Worm (Caenorhabditis elegans) whole organism, L3 larva: ENCODE data around the gene F23H12.10.

ENCODE experiments used
- R02D3.7 ChIP-seq: fragments of 150-350 bp; optimal IDR thresholded peaks from 2 replicates; lab custom pipeline; 2014; ENCODE audit warnings: missing biosample characterization, missing genetic modification characterization
- ZK546.5 ChIP-seq: sonication (generic microtip); optimal IDR thresholded peaks from 2 replicates; lab custom pipeline; 2017; ENCODE audit warnings: missing biosample characterization, missing genetic modification characterization
- ama-1 ChIP-seq: fragments of 150-350 bp; optimal IDR thresholded peaks from 2 replicates; lab custom pipeline; 2018
- ceh-28 ChIP-seq: fragments of 150-350 bp; optimal IDR thresholded peaks from 2 replicates; lab custom pipeline; 2014; ENCODE audit warnings: missing biosample characterization, missing genetic modification reagents, missing genetic modification characterization
- ceh-82 ChIP-seq: fragments of 150-350 bp; optimal IDR thresholded peaks from 2 replicates; lab custom pipeline; 2014; ENCODE audit warnings: missing biosample characterization, missing genetic modification characterization
- ceh-9 ChIP-seq: sonication (generic microtip); optimal IDR thresholded peaks from 2 replicates; lab custom pipeline; 2018; ENCODE audit warnings: missing biosample characterization, missing genetic modification characterization
- daf-12 ChIP-seq: fragments of 150-350 bp; optimal IDR thresholded peaks from 2 replicates; lab custom pipeline; 2014; ENCODE audit warnings: missing biosample characterization, missing genetic modification reagents, missing genetic modification characterization
- elt-1 ChIP-seq: fragments of 150-350 bp; optimal IDR thresholded peaks from 2 replicates; lab custom pipeline; 2014; ENCODE audit warnings: missing biosample characterization, missing genetic modification characterization
- elt-2 ChIP-seq: sonication (generic microtip); optimal IDR thresholded peaks from 2 replicates; lab custom pipeline; 2016; ENCODE audit warnings: missing genetic modification reagents, mild to moderate bottlenecking, missing genetic modification characterization, missing compliant biosample characterization
- elt-3 ChIP-seq, 3 experiments: fragments of 150-350 bp in 1 of 3; sonication (generic microtip) in 2 of 3; optimal IDR thresholded peaks; 2 replicates in 2 of 3; 4 replicates in 1 of 3; lab custom pipeline; 2014 to 2017; ENCODE audit warnings: missing biosample characterization in 3 of 3, missing genetic modification characterization in 3 of 3
- fkh-10 ChIP-seq: sonication (generic microtip); optimal IDR thresholded peaks from 2 replicates; lab custom pipeline; 2017; ENCODE audit warnings: missing biosample characterization, missing genetic modification reagents, missing genetic modification characterization
- fkh-2 ChIP-seq: fragments of 150-350 bp; optimal IDR thresholded peaks from 2 replicates; lab custom pipeline; 2014; ENCODE audit warnings: missing biosample characterization, missing genetic modification reagents, missing genetic modification characterization
- fos-1 ChIP-seq: fragments of 150-350 bp; optimal IDR thresholded peaks from 2 replicates; lab custom pipeline; 2014; ENCODE audit warnings: missing biosample characterization, missing genetic modification characterization
- hmg-11 ChIP-seq: sonication (generic microtip); optimal IDR thresholded peaks from 2 replicates; lab custom pipeline; 2016; ENCODE audit warnings: missing genetic modification characterization, missing compliant biosample characterization
- lin-15B ChIP-seq: fragments of 150-350 bp; optimal IDR thresholded peaks from 2 replicates; lab custom pipeline; 2014; ENCODE audit warnings: missing biosample characterization, missing genetic modification characterization
- lin-39 ChIP-seq: fragments of 150-350 bp; optimal IDR thresholded peaks from 2 replicates; lab custom pipeline; 2018; ENCODE audit warnings: missing biosample characterization, missing genetic modification reagents, missing genetic modification characterization
- lsy-12 ChIP-seq: sonication (generic microtip); optimal IDR thresholded peaks from 2 replicates; lab custom pipeline; 2016; ENCODE audit warnings: mild to moderate bottlenecking, missing genetic modification characterization, missing compliant biosample characterization
- mdl-1 ChIP-seq: fragments of 150-350 bp; optimal IDR thresholded peaks from 2 replicates; lab custom pipeline; 2014; ENCODE audit warnings: missing biosample characterization, missing genetic modification characterization
- mml-1 ChIP-seq: fragments of 150-350 bp; sonication (generic microtip); optimal IDR thresholded peaks from 3 replicates; lab custom pipeline; 2014; ENCODE audit warnings: missing biosample characterization, missing genetic modification characterization
- nfya-1 ChIP-seq: sonication (generic microtip); optimal IDR thresholded peaks from 2 replicates; lab custom pipeline; 2017; ENCODE audit warnings: missing genetic modification characterization, mild to moderate bottlenecking, missing compliant biosample characterization, antibody characterized with exemption, moderate library complexity; ENCODE audit not compliant: insufficient read depth
- nhr-12 ChIP-seq: fragments of 150-350 bp; optimal IDR thresholded peaks from 2 replicates; lab custom pipeline; 2014; ENCODE audit warnings: missing biosample characterization, missing genetic modification characterization
- nhr-23 ChIP-seq: fragments of 150-350 bp; optimal IDR thresholded peaks from 2 replicates; lab custom pipeline; 2014; ENCODE audit warnings: missing biosample characterization, missing genetic modification reagents, missing genetic modification characterization
- nhr-25 ChIP-seq: sonication (generic microtip); optimal IDR thresholded peaks from 2 replicates; lab custom pipeline; 2017; ENCODE audit warnings: missing biosample characterization, missing genetic modification characterization
- nhr-67 ChIP-seq: fragments of 150-350 bp; optimal IDR thresholded peaks from 2 replicates; lab custom pipeline; 2014; ENCODE audit warnings: missing biosample characterization, missing genetic modification characterization
- nhr-76 ChIP-seq: fragments of 150-350 bp; sonication (generic microtip); optimal IDR thresholded peaks from 5 replicates; lab custom pipeline; 2014; ENCODE audit warnings: missing biosample characterization, missing genetic modification characterization
- pha-4 ChIP-seq: fragments of 150-350 bp; optimal IDR thresholded peaks from 2 replicates; lab custom pipeline; 2014; ENCODE audit warnings: missing biosample characterization, missing genetic modification reagents, missing genetic modification characterization
- pqm-1 ChIP-seq: fragments of 150-350 bp; optimal IDR thresholded peaks from 2 replicates; lab custom pipeline; 2017; ENCODE audit warnings: missing biosample characterization, missing genetic modification characterization, inconsistent platforms
- sea-2 ChIP-seq: fragments of 150-350 bp; sonication (generic microtip); optimal IDR thresholded peaks from 4 replicates; lab custom pipeline; 2014; ENCODE audit warnings: missing biosample characterization, missing genetic modification reagents, missing genetic modification characterization
- skn-1 ChIP-seq: fragments of 150-350 bp; optimal IDR thresholded peaks from 2 replicates; lab custom pipeline; 2014; ENCODE audit warnings: missing biosample characterization, missing genetic modification characterization
- snpc-4 ChIP-seq: fragments of 150-350 bp; optimal IDR thresholded peaks from 2 replicates; lab custom pipeline; 2014; ENCODE audit warnings: missing biosample characterization, missing genetic modification characterization
- tbx-2 ChIP-seq: sonication (generic microtip); optimal IDR thresholded peaks from 2 replicates; lab custom pipeline; 2016; ENCODE audit warnings: mild to moderate bottlenecking, missing genetic modification characterization, missing compliant biosample characterization
- zag-1 ChIP-seq: fragments of 150-350 bp; optimal IDR thresholded peaks from 2 replicates; lab custom pipeline; 2014; ENCODE audit warnings: missing biosample characterization, missing genetic modification characterization
- ztf-11 ChIP-seq: fragments of 150-350 bp; optimal IDR thresholded peaks from 2 replicates; lab custom pipeline; 2014; ENCODE audit warnings: missing biosample characterization, missing genetic modification characterization
- ztf-4 ChIP-seq: fragments of 150-350 bp; optimal IDR thresholded peaks from 2 replicates; lab custom pipeline; 2014; ENCODE audit warnings: missing biosample characterization, missing genetic modification characterization

The F23H12.10 gene

ce11 chrV:12412321-12412720 is 38.3 kb upstream of the F23H12.10 start:
- TF ChIP-seq ceh-28 (tag; lab: Kevin White, UChicago) (no peak), nhr-76 (tag; lab: Kevin White, UChicago) (no peak), mdl-1 (tag; lab: Kevin White, UChicago) (no peak), hmg-11 (no peak), snpc-4 (tag; lab: Kevin White, UChicago) (no peak), ztf-11 (tag; lab: Kevin White, UChicago) (no peak)

ce11 chrV:12411909-12412308 is 37.8 kb upstream of the F23H12.10 start, which contains the start of gene cdr-7:
Gene cdr-7, minus strand, starts transcription at chrV:12412113.
- TF ChIP-seq R02D3.7 (tag; lab: Kevin White, UChicago) (no peak), nhr-12 (tag; lab: Kevin White, UChicago) (no peak), fkh-2 (no peak), elt-3 (tag; optimal IDR thresholded peaks at IDR 0.05; lab: Kevin White, UChicago) (peak in 1 of 3 experiments; percentile 45), ztf-11 (tag; lab: Kevin White, UChicago) (no peak), elt-2 (tag; lab: Kevin White, UChicago) (no peak), ama-1 (no peak), nhr-25 (tag; lab: Kevin White, UChicago) (peak; percentile 41), elt-1 (tag; lab: Kevin White, UChicago) (peak; percentile 89)

ce11 chrV:12410416-12411001 is 36.4 kb upstream of the F23H12.10 start, which contains the start of gene hrg-2:
Gene hrg-2, minus strand, starts transcription at chrV:12410513.
- TF ChIP-seq lin-39 (tag; lab: Kevin White, UChicago) (no peak), mml-1 (tag; lab: Kevin White, UChicago) (no peak), snpc-4 (tag; lab: Kevin White, UChicago) (no peak), nhr-25 (tag; lab: Kevin White, UChicago) (no peak), pqm-1 (tag; lab: Kevin White, UChicago) (no peak), sea-2 (GFP tag; lab: Kevin White, UChicago) (no peak), ceh-82 (tag; lab: Kevin White, UChicago) (no peak), nfya-1 (tag; lab: Kevin White, UChicago) (no peak), ztf-11 (tag; lab: Kevin White, UChicago) (no peak), hmg-11 (no peak), skn-1 (tag; lab: Kevin White, UChicago) (no peak), nhr-23 (tag; lab: Kevin White, UChicago) (no peak), lsy-12 (no peak), nhr-67 (no peak)

ce11 chrV:12408996-12409395 is 34.9 kb upstream of the F23H12.10 start:
- TF ChIP-seq pha-4 (tag; lab: Kevin White, UChicago) (peak; percentile 62), ZK546.5 (tag; lab: Kevin White, UChicago) (no peak), elt-2 (tag; lab: Kevin White, UChicago) (peak; percentile 6), pqm-1 (tag; lab: Kevin White, UChicago) (peak; percentile 1), sea-2 (GFP tag; lab: Kevin White, UChicago) (no peak), nhr-67 (no peak), R02D3.7 (tag; lab: Kevin White, UChicago) (no peak), elt-3 (tag; optimal IDR thresholded peaks at IDR 0.05; lab: Kevin White, UChicago) (no peak), skn-1 (tag; lab: Kevin White, UChicago) (no peak), ceh-9 (no peak), zag-1 (tag; lab: Kevin White, UChicago) (no peak), daf-12 (tag; lab: Kevin White, UChicago) (no peak), nfya-1 (tag; lab: Kevin White, UChicago) (peak; percentile 0), ceh-28 (tag; lab: Kevin White, UChicago) (no peak), lin-15B (no peak), lsy-12 (no peak)

ce11 chrV:12408525-12408924 is 34.5 kb upstream of the F23H12.10 start, which contains the start of gene cdr-4:
Gene cdr-4, minus strand, starts transcription at chrV:12408625.
- TF ChIP-seq pqm-1 (tag; lab: Kevin White, UChicago) (no peak), hmg-11 (no peak), ceh-82 (tag; lab: Kevin White, UChicago) (no peak), ceh-28 (tag; lab: Kevin White, UChicago) (no peak), ztf-4 (no peak), snpc-4 (tag; lab: Kevin White, UChicago) (no peak), tbx-2 (no peak), fkh-10 (GFP tag; lab: Kevin White, UChicago) (no peak), lin-15B (no peak), fos-1 (tag; lab: Kevin White, UChicago) (no peak)
